Fruit fly (Drosophila melanogaster): Measurements from ENCODE around the gene CG33695.

The CG33695 gene

dm6 chr2L:11328357-11328756 is 50.5 kb downstream of the CG33695 start:
- TF ChIP-seq CG5204 (GFP tag; optimal IDR thresholded peaks at IDR 0.05) (no peak), CG11617 (GFP tag; optimal IDR thresholded peaks at IDR 0.05) (no peak), CG33017 (tag; optimal IDR thresholded peaks at IDR 0.05) (no peak), tj (GFP tag; optimal IDR thresholded peaks at IDR 0.05) (no peak), Hr96 (GFP tag; optimal IDR thresholded peaks at IDR 0.05) (no peak), CG14711 (tag; optimal IDR thresholded peaks at IDR 0.05) (no peak), bab1 (GFP tag; optimal IDR thresholded peaks at IDR 0.05) (no peak), Crg-1 (GFP tag; optimal IDR thresholded peaks at IDR 0.05) (no peak), CG7045 (GFP tag; optimal IDR thresholded peaks at IDR 0.05) (no peak), CG12768 (GFP tag; optimal IDR thresholded peaks at IDR 0.05) (no peak), CG1620 (GFP tag; optimal IDR thresholded peaks at IDR 0.05) (no peak), pad (GFP tag; optimal IDR thresholded peaks at IDR 0.05) (no peak), Clk (GFP tag; optimal IDR thresholded peaks at IDR 0.05) (no peak), cic (GFP tag; optimal IDR thresholded peaks at IDR 0.05) (no peak), CG7101 (tag; optimal IDR thresholded peaks at IDR 0.05) (no peak), Mnt (GFP tag; optimal IDR thresholded peaks at IDR 0.05) (no peak), ovo (GFP tag; optimal IDR thresholded peaks at IDR 0.05) (no peak)
